Worm (Caenorhabditis elegans) whole organism, L2 larva: ENCODE data around the gene C16D9.9.

Experiments
- ceh-82 ChIP-seq: fragments of 150-350 bp; optimal IDR thresholded peaks from 2 replicates; lab custom pipeline; 2014; ENCODE audit warnings: missing biosample characterization, missing genetic modification characterization
- dmd-4 ChIP-seq: sonication (generic microtip); optimal IDR thresholded peaks from 2 replicates; lab custom pipeline; 2017; ENCODE audit warnings: missing biosample characterization, missing genetic modification characterization
- snpc-4 ChIP-seq: fragments of 150-350 bp; optimal IDR thresholded peaks from 2 replicates; lab custom pipeline; 2014; ENCODE audit warnings: missing biosample characterization, missing genetic modification characterization
- unc-62 ChIP-seq: fragments of 150-350 bp; optimal IDR thresholded peaks from 2 replicates; lab custom pipeline; 2014; ENCODE audit warnings: missing biosample characterization, missing genetic modification reagents, missing genetic modification characterization

DNA sequence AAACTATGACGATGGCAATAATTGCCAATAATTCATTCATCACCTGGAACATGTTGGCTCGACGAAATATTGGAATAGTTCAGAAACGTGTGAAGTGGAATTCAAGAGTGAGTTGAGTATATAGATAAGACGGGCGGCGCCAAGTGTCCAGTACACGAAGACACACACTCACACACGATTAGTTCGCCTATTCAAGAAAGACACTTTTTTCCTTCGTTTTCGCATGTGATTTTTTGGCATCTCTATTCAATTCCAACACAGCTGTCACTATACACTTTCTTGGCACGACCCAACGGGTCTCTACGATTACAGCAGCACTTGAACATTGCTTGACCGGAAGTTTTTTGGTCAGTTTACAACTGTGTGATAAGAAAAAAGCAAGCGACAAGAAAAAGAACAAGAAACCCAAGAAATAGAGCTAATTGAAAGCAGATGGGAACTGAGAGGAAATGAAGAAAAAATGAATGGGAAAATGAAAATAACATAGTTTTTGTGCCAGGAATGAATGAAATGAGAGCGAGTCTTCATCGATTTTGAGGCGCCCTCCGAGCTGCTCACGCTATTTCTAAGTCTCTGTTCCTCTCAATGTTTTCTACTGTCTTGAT, 46.3 kb upstream of the C16D9.9 start, which contains the start of gene K07C11.8:
- TF ChIP-seq dmd-4 (tag; lab: Kevin White, UChicago): no peak
- TF ChIP-seq ceh-82: no peak
- TF ChIP-seq snpc-4 (tag; lab: Kevin White, UChicago): no peak
- TF ChIP-seq unc-62 (GFP tag; lab: Kevin White, UChicago): no peak
